Fruit fly (Drosophila melanogaster) whole organism, embryonic: Measurements from ENCODE around the gene Gr93a.

Experiments
- Awh ChIP-seq: fragments of 200-800 bp; sonication (Bioruptor generic); IDR thresholded peaks from 2 replicates; pipeline ENCODE4, ENCODE4 v1.3.6; 2022; ENCODE audit warnings: missing biosample characterization, missing genetic modification characterization
- CG10431 ChIP-seq: fragments of 200-800 bp; sonication (Bioruptor generic); optimal IDR thresholded peaks from 3 replicates; lab custom pipeline; 2018; ENCODE audit warnings: missing biosample characterization, mild to moderate bottlenecking, missing genetic modification characterization
- CG13424 ChIP-seq: fragments of 200-800 bp; sonication (Bioruptor generic); optimal IDR thresholded peaks from 2 replicates; lab custom pipeline; 2019; ENCODE audit warnings: missing biosample characterization, mild to moderate bottlenecking, missing genetic modification characterization, moderate library complexity
- CG13775 ChIP-seq: fragments of 200-800 bp; sonication (Bioruptor generic); optimal IDR thresholded peaks from 3 replicates; lab custom pipeline; 2017; ENCODE audit warnings: missing biosample characterization, mild to moderate bottlenecking, missing genetic modification characterization
- CG14667 ChIP-seq: fragments of 200-800 bp; sonication (Bioruptor generic); IDR thresholded peaks from 2 replicates; pipeline ENCODE4 v1.3.6; 2022; ENCODE audit warnings: missing biosample characterization, missing genetic modification characterization
- CG15073 ChIP-seq: fragments of 200-800 bp; sonication (Bioruptor generic); optimal IDR thresholded peaks from 2 replicates; lab custom pipeline; 2016; ENCODE audit warnings: missing biosample characterization, missing genetic modification characterization
- CG1529 ChIP-seq: fragments of 200-800 bp; sonication (Bioruptor generic); optimal IDR thresholded peaks from 3 replicates; lab custom pipeline; 2018; ENCODE audit warnings: missing biosample characterization, missing genetic modification characterization
- CG15601 ChIP-seq: fragments of 200-800 bp; sonication (Bioruptor generic); optimal IDR thresholded peaks from 3 replicates; lab custom pipeline; 2019; ENCODE audit warnings: missing biosample characterization, mild to moderate bottlenecking, missing genetic modification characterization, moderate library complexity
- CG1603 ChIP-seq: fragments of 200-800 bp; sonication (Bioruptor generic); optimal IDR thresholded peaks from 2 replicates; lab custom pipeline; 2019; ENCODE audit warnings: missing biosample characterization, mild to moderate bottlenecking, missing genetic modification characterization, moderate library complexity
- CG30431 ChIP-seq: fragments of 200-800 bp; sonication (Bioruptor generic); optimal IDR thresholded peaks from 2 replicates; lab custom pipeline; 2017; ENCODE audit warnings: missing biosample characterization, missing genetic modification characterization
- CG42726 ChIP-seq: fragments of 200-800 bp; sonication (Bioruptor generic); IDR thresholded peaks from 2 replicates; pipeline ENCODE4 v1.3.6; 2022; ENCODE audit warnings: missing biosample characterization, missing genetic modification characterization; ENCODE audit not compliant: partially characterized antibody
- CG4282 ChIP-seq: fragments of 200-800 bp; sonication (Bioruptor generic); optimal IDR thresholded peaks from 2 replicates; lab custom pipeline; 2016; ENCODE audit warnings: missing biosample characterization, missing genetic modification characterization
- CG4404 ChIP-seq: fragments of 200-800 bp; sonication (Bioruptor generic); IDR thresholded peaks from 2 replicates; pipeline ENCODE4 v1.3.6; 2022; ENCODE audit warnings: missing biosample characterization, missing genetic modification characterization
- CG4820 ChIP-seq: fragments of 200-800 bp; sonication (Bioruptor generic); optimal IDR thresholded peaks from 3 replicates; lab custom pipeline; 2016; ENCODE audit warnings: missing biosample characterization, missing genetic modification characterization
- CG7372 ChIP-seq: fragments of 200-800 bp; sonication (Bioruptor generic); IDR thresholded peaks from 2 replicates; pipeline ENCODE4 v1.3.6; 2022; ENCODE audit warnings: missing biosample characterization, missing genetic modification characterization
- CG7556 ChIP-seq: fragments of 200-800 bp; sonication (Bioruptor generic); optimal IDR thresholded peaks from 2 replicates; lab custom pipeline; 2017; ENCODE audit warnings: missing biosample characterization, mild to moderate bottlenecking, missing genetic modification characterization
- CG8359 ChIP-seq: fragments of 200-800 bp; sonication (Bioruptor generic); optimal IDR thresholded peaks from 2 replicates; lab custom pipeline; 2017; ENCODE audit warnings: missing biosample characterization, mild to moderate bottlenecking, missing genetic modification characterization, borderline replicate concordance
- CG9609 ChIP-seq: fragments of 200-800 bp; sonication (Bioruptor generic); optimal IDR thresholded peaks from 3 replicates; lab custom pipeline; 2016; ENCODE audit warnings: missing biosample characterization, missing genetic modification characterization
- CrebB ChIP-seq: fragments of 200-800 bp; sonication (Bioruptor generic); optimal IDR thresholded peaks from 3 replicates; lab custom pipeline; 2018; ENCODE audit warnings: missing biosample characterization, mild to moderate bottlenecking, missing genetic modification characterization
- D ChIP-seq, 2 experiments: fragments of 200-800 bp in 1 of 2; fragments of >200 bp in 1 of 2; sonication (Bioruptor generic) in 1 of 2; optimal IDR thresholded peaks; 2 replicates in 1 of 2; 3 replicates in 1 of 2; lab custom pipeline; 2017; ENCODE audit warnings: mild to moderate bottlenecking in 1 of 2, missing biosample characterization in 1 of 2, missing genetic modification characterization in 1 of 2, missing genetic modification reagents in 1 of 2
- Doc2 ChIP-seq: fragments of 200-800 bp; sonication (Bioruptor generic); IDR thresholded peaks from 2 replicates; pipeline ENCODE4 v1.3.6; 2022; ENCODE audit warnings: missing biosample characterization, missing genetic modification characterization
- Elba2 ChIP-seq: fragments of 200-800 bp; sonication (Bioruptor generic); optimal IDR thresholded peaks from 3 replicates; lab custom pipeline; 2016; ENCODE audit warnings: missing biosample characterization, missing genetic modification characterization
- Gsc ChIP-seq: fragments of 200-800 bp; sonication (Bioruptor generic); IDR thresholded peaks from 2 replicates; pipeline ENCODE4 v1.3.6; 2022; ENCODE audit warnings: missing biosample characterization, missing genetic modification characterization
- HLHmδ ChIP-seq: fragments of 200-800 bp; sonication (Bioruptor generic); optimal IDR thresholded peaks from 2 replicates; lab custom pipeline; 2018; ENCODE audit warnings: missing biosample characterization, mild to moderate bottlenecking, missing genetic modification characterization, moderate library complexity
- Hr78 ChIP-seq, 2 experiments: fragments of 200-800 bp in 1 of 2; fragments of >200 bp in 1 of 2; sonication (Bioruptor generic) in 1 of 2; optimal IDR thresholded peaks; 2 replicates each; lab custom pipeline; 2017 to 2019; ENCODE audit warnings: missing biosample characterization in 2 of 2, missing genetic modification characterization in 2 of 2, mild to moderate bottlenecking in 1 of 2, moderate library complexity in 1 of 2
- Kr ChIP-seq: fragments of 200-800 bp; sonication (Bioruptor generic); optimal IDR thresholded peaks from 2 replicates; lab custom pipeline; 2017; ENCODE audit warnings: missing biosample characterization, mild to moderate bottlenecking, missing genetic modification characterization
- Oli ChIP-seq: fragments of 200-800 bp; sonication (Bioruptor generic); optimal IDR thresholded peaks from 2 replicates; lab custom pipeline; 2018; ENCODE audit warnings: missing biosample characterization, mild to moderate bottlenecking, missing genetic modification characterization, moderate library complexity
- Ptx1 ChIP-seq: fragments of 200-800 bp; sonication (Bioruptor generic); IDR thresholded peaks from 2 replicates; pipeline ENCODE4 v1.3.6; 2022; ENCODE audit warnings: missing biosample characterization, missing genetic modification characterization
- Taf1 ChIP-seq: fragments of 200-800 bp; sonication (Bioruptor generic); IDR thresholded peaks from 2 replicates; pipeline ENCODE4 v1.3.6; 2022; ENCODE audit warnings: missing biosample characterization, missing genetic modification characterization
- bsh ChIP-seq, 2 experiments: fragments of 200-800 bp; sonication (Bioruptor generic); optimal IDR thresholded peaks; 2 replicates each; lab custom pipeline; 2017 to 2018; ENCODE audit warnings: mild to moderate bottlenecking in 2 of 2, missing biosample characterization in 2 of 2, missing genetic modification characterization in 2 of 2, moderate library complexity in 1 of 2
- dm ChIP-seq: fragments of 200-800 bp; sonication (Bioruptor generic); optimal IDR thresholded peaks from 3 replicates; lab custom pipeline; 2016; ENCODE audit warnings: missing biosample characterization, missing genetic modification characterization
- dmrt99B ChIP-seq: fragments of 200-800 bp; sonication (Bioruptor generic); optimal IDR thresholded peaks from 2 replicates; lab custom pipeline; 2018; ENCODE audit warnings: missing biosample characterization, mild to moderate bottlenecking, missing genetic modification characterization, moderate library complexity
- dysf ChIP-seq: fragments of 200-800 bp; sonication (Bioruptor generic); IDR thresholded peaks from 3 replicates; pipeline ENCODE4 v1.3.6; 2022; ENCODE audit warnings: missing biosample characterization, missing genetic modification characterization
- gem ChIP-seq: fragments of 200-800 bp; sonication (Bioruptor generic); optimal IDR thresholded peaks from 2 replicates; lab custom pipeline; 2019; ENCODE audit warnings: missing biosample characterization, mild to moderate bottlenecking, missing genetic modification characterization, moderate library complexity
- grn ChIP-seq: fragments of 200-800 bp; sonication (Bioruptor generic); optimal IDR thresholded peaks from 3 replicates; lab custom pipeline; 2017; ENCODE audit warnings: missing biosample characterization, missing genetic modification characterization
- lilli ChIP-seq: fragments of 200-800 bp; sonication (Bioruptor generic); optimal IDR thresholded peaks from 3 replicates; lab custom pipeline; 2016; ENCODE audit warnings: missing biosample characterization, missing genetic modification characterization
- nerfin-2 ChIP-seq: fragments of 200-800 bp; sonication (Bioruptor generic); IDR thresholded peaks from 2 replicates; pipeline ENCODE4 v1.3.6; 2022; ENCODE audit warnings: missing biosample characterization, missing genetic modification characterization; ENCODE audit not compliant: partially characterized antibody
- org-1 ChIP-seq: fragments of 200-800 bp; sonication (Bioruptor generic); optimal IDR thresholded peaks from 2 replicates; lab custom pipeline; 2017; ENCODE audit warnings: missing biosample characterization, missing genetic modification characterization
- phol ChIP-seq: fragments of 200-800 bp; sonication (Bioruptor generic); optimal IDR thresholded peaks from 3 replicates; lab custom pipeline; 2018; ENCODE audit warnings: missing biosample characterization, mild to moderate bottlenecking, missing genetic modification characterization, moderate library complexity
- pros ChIP-seq: fragments of 200-800 bp; sonication (Bioruptor generic); optimal IDR thresholded peaks from 3 replicates; lab custom pipeline; 2019; ENCODE audit warnings: missing biosample characterization, mild to moderate bottlenecking, missing genetic modification characterization, moderate library complexity
- run ChIP-seq: fragments of 200-800 bp; sonication (Bioruptor generic); optimal IDR thresholded peaks from 3 replicates; lab custom pipeline; 2018; ENCODE audit warnings: missing biosample characterization, mild to moderate bottlenecking, missing genetic modification characterization
- salm ChIP-seq: fragments of 200-800 bp; sonication (Bioruptor generic); optimal IDR thresholded peaks from 2 replicates; lab custom pipeline; 2018; ENCODE audit warnings: missing biosample characterization, mild to moderate bottlenecking, missing genetic modification characterization
- tgo ChIP-seq: fragments of 200-800 bp; sonication (Bioruptor generic); IDR thresholded peaks from 3 replicates; pipeline ENCODE4 v1.3.6; 2022; ENCODE audit warnings: missing biosample characterization, missing genetic modification characterization
- tin ChIP-seq: fragments of 200-800 bp; sonication (Bioruptor generic); optimal IDR thresholded peaks from 3 replicates; lab custom pipeline; 2016; ENCODE audit warnings: missing biosample characterization, missing genetic modification characterization
- tio ChIP-seq: fragments of 200-800 bp; sonication (Bioruptor generic); optimal IDR thresholded peaks from 2 replicates; lab custom pipeline; 2017; ENCODE audit warnings: missing biosample characterization, missing genetic modification characterization, inconsistent platforms
- tx ChIP-seq: fragments of 200-800 bp; sonication (Bioruptor generic); optimal IDR thresholded peaks from 2 replicates; lab custom pipeline; 2016; ENCODE audit warnings: missing biosample characterization, missing genetic modification characterization
- unc-4 ChIP-seq: fragments of 200-800 bp; sonication (Bioruptor generic); IDR thresholded peaks from 2 replicates; pipeline ENCODE4 v1.3.6; 2022; ENCODE audit warnings: missing biosample characterization, missing genetic modification characterization; ENCODE audit not compliant: partially characterized antibody
- vvl ChIP-seq: fragments of 200-800 bp; sonication (Bioruptor generic); IDR thresholded peaks from 2 replicates; pipeline ENCODE4 v1.3.6; 2022; ENCODE audit warnings: missing biosample characterization, missing genetic modification characterization
- wek ChIP-seq: fragments of 200-800 bp; sonication (Bioruptor generic); optimal IDR thresholded peaks from 3 replicates; lab custom pipeline; 2018; ENCODE audit warnings: missing biosample characterization, mild to moderate bottlenecking, missing genetic modification characterization, moderate library complexity
- zf30C ChIP-seq: fragments of 200-800 bp; sonication (Bioruptor generic); optimal IDR thresholded peaks from 3 replicates; lab custom pipeline; 2018; ENCODE audit warnings: missing biosample characterization, mild to moderate bottlenecking, missing genetic modification characterization

Gr93a gene

DNA sequence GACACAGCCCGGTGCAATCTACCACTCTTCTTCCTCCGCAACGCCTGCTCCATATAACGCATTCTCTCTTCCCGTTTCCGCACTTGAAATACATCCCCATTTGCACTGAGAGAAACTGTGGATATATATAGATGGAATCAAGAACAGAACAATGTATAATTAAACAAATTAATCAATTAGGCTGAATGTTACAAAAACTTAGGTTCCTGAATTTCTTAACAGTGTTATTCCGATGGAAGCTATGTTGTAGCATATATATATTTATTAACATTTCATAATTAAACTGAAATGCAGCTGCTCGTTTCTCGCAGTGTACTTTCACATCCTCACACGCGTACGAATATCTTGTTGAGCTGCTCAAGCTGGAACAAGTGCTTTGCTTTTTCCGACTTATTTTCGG is 27.2 kb downstream of the Gr93a start (continued):
- peak; percentile 6 for TF ChIP-seq wek (GFP tag; lab: Kevin White, UChicago)
- TF ChIP-seq Hr78 (GFP tag; optimal IDR thresholded peaks at IDR 0.05; lab: Kevin White, UChicago), result peak in 1 of 2 experiments; percentile 13
- no peak for TF ChIP-seq run
- 0 out of 3 replicates have a peak, but pooled peaks have one; percentile 47 for TF ChIP-seq dysf (GFP tag; lab: Robert Waterston, UW)
- peak; percentile 34 for TF ChIP-seq CG15073 (GFP tag; lab: Kevin White, UChicago)
- peak; percentile 43 for TF ChIP-seq CG13424
- peak; percentile 49 for TF ChIP-seq CG1603 (tag; lab: Kevin White, UChicago)
- TF ChIP-seq CG42726, result no peak
- TF ChIP-seq CG1529 (GFP tag; lab: Kevin White, UChicago), result peak; percentile 40
- no peak for TF ChIP-seq dm (GFP tag; lab: Kevin White, UChicago)
- TF ChIP-seq Oli (tag; lab: Kevin White, UChicago), result peak; percentile 59
- TF ChIP-seq org-1 (GFP tag; lab: Kevin White, UChicago), result peak; percentile 2
- TF ChIP-seq gem, result peak; percentile 77
- TF ChIP-seq lilli (GFP tag; lab: Kevin White, UChicago), result peak; percentile 51
- no peak for TF ChIP-seq HLHmδ (GFP tag; lab: Kevin White, UChicago)
- no peak for TF ChIP-seq Elba2 (GFP tag; lab: Kevin White, UChicago)
- TF ChIP-seq CG9609 (GFP tag; lab: Kevin White, UChicago), result peak; percentile 23
- no peak for TF ChIP-seq Gsc (GFP tag; lab: Robert Waterston, UW)
- peak; percentile 63 for TF ChIP-seq phol (tag; lab: Kevin White, UChicago)
- TF ChIP-seq CG8359 (GFP tag; lab: Kevin White, UChicago), result peak; percentile 21
- TF ChIP-seq pros (GFP tag; lab: Kevin White, UChicago), result no peak
- no peak for TF ChIP-seq Doc2 (GFP tag; lab: Robert Waterston, UW)
- no peak for TF ChIP-seq CrebB (tag; lab: Kevin White, UChicago)
- TF ChIP-seq Kr (GFP tag; lab: Kevin White, UChicago), result no peak
- TF ChIP-seq nerfin-2 (GFP tag; lab: Robert Waterston, UW), result no peak
- peak; percentile 36 for TF ChIP-seq CG13775 (GFP tag; lab: Kevin White, UChicago)
- TF ChIP-seq CG7556 (GFP tag; lab: Kevin White, UChicago), result peak; percentile 30
- peak; percentile 52 for TF ChIP-seq dmrt99B
- no peak for TF ChIP-seq grn (GFP tag; lab: Kevin White, UChicago)
- TF ChIP-seq tgo (GFP tag; lab: Robert Waterston, UW), result no peak
- TF ChIP-seq CG30431 (GFP tag; lab: Kevin White, UChicago), result peak; percentile 50
- peak; percentile 36 for TF ChIP-seq tx (GFP tag; lab: Kevin White, UChicago)
- TF ChIP-seq D (optimal IDR thresholded peaks at IDR 0.05; lab: Kevin White, UChicago), result no peak
- peak; percentile 55 for TF ChIP-seq D (GFP tag; optimal IDR thresholded peaks at IDR 0.05; lab: Kevin White, UChicago)
- TF ChIP-seq tio, result peak; percentile 54
- peak; percentile 42; the same call in 1 of the 2 replicates for TF ChIP-seq Ptx1 (GFP tag; lab: Robert Waterston, UW)
- no peak for TF ChIP-seq salm (tag; lab: Kevin White, UChicago)
- TF ChIP-seq CG7372, result no peak
- TF ChIP-seq CG4404 (GFP tag; lab: Robert Waterston, UW), result peak; percentile 50
- TF ChIP-seq zf30C (GFP tag; lab: Kevin White, UChicago), result peak; percentile 84
- peak; percentile 2 for TF ChIP-seq CG4820
- TF ChIP-seq bsh (GFP tag; optimal IDR thresholded peaks at IDR 0.05; lab: Kevin White, UChicago), result peak; percentile 61 to 75
- TF ChIP-seq CG14667, result no peak
- TF ChIP-seq Awh, result no peak
- no peak for TF ChIP-seq CG4282
- TF ChIP-seq unc-4, result no peak
- TF ChIP-seq tin (GFP tag; lab: Kevin White, UChicago), result peak; percentile 51
- TF ChIP-seq Taf1 (GFP tag; lab: Robert Waterston, UW), result no peak
- TF ChIP-seq CG15601, result peak; percentile 28
- TF ChIP-seq vvl (GFP tag; lab: Robert Waterston, UW), result peak; percentile 44; the same call in 1 of the 2 replicates
- no peak for TF ChIP-seq CG10431
